Worm (Caenorhabditis elegans) whole organism, young adult: Measurements from ENCODE around the gene rsp-3.

Experiments used
- B0035.1 ChIP-seq: sonication (generic microtip); optimal IDR thresholded peaks from 2 replicates; lab custom pipeline; 2016; ENCODE audit warnings: missing genetic modification characterization, mild to moderate bottlenecking, missing compliant biosample characterization, missing genotype, missing genetic modification reagents
- B0336.3 ChIP-seq: fragments of 200-800 bp; sonication (Bioruptor generic); IDR thresholded peaks from 2 replicates; pipeline ENCODE4 v1.3.6; 2022; ENCODE audit warnings: missing genetic modification characterization, missing compliant biosample characterization
- C06A6.2 ChIP-seq: fragments of 200-800 bp; sonication (Bioruptor generic); conservative IDR thresholded peaks from 2 replicates; pipeline ENCODE4 v1.3.6; 2022; ENCODE audit warnings: missing genetic modification characterization, missing compliant biosample characterization
- F10E7.11 ChIP-seq: sonication (generic microtip); optimal IDR thresholded peaks from 2 replicates; lab custom pipeline; 2017; ENCODE audit warnings: mild to moderate bottlenecking, missing genetic modification characterization, moderate library complexity, missing compliant biosample characterization
- F37B4.10 ChIP-seq: fragments of 200-800 bp; sonication (Bioruptor generic); IDR thresholded peaks from 2 replicates; pipeline ENCODE4 v1.3.6; 2022; ENCODE audit warnings: missing genetic modification characterization, missing compliant biosample characterization
- F49E8.2 ChIP-seq: sonication (generic microtip); optimal IDR thresholded peaks from 3 replicates; lab custom pipeline; 2017; ENCODE audit warnings: missing genetic modification characterization, mild to moderate bottlenecking, missing compliant biosample characterization, antibody characterized with exemption, moderate library complexity; ENCODE audit not compliant: insufficient read depth
- F57C9.4 ChIP-seq: sonication (generic microtip); optimal IDR thresholded peaks from 2 replicates; lab custom pipeline; 2017; ENCODE audit warnings: mild to moderate bottlenecking, missing genetic modification characterization, missing compliant biosample characterization
- K12H6.12 ChIP-seq: fragments of 200-800 bp; sonication (Bioruptor generic); optimal IDR thresholded peaks from 2 replicates; lab custom pipeline; 2018; ENCODE audit warnings: mild to moderate bottlenecking, missing genetic modification characterization, missing compliant biosample characterization
- Y56A3A.18 ChIP-seq: fragments of 200-800 bp; sonication (Bioruptor generic); IDR thresholded peaks from 2 replicates; pipeline ENCODE4 v1.3.6; 2022; ENCODE audit warnings: missing genetic modification reagents, missing genetic modification characterization, missing compliant biosample characterization
- Y67H2A.10 ChIP-seq: fragments of 200-800 bp; sonication (Bioruptor generic); conservative IDR thresholded peaks from 2 replicates; pipeline ENCODE4 v1.3.6; 2022; ENCODE audit warnings: missing genetic modification reagents, missing genetic modification characterization, missing compliant biosample characterization
- Y79H2A.3 ChIP-seq: fragments of 200-800 bp; sonication (Bioruptor generic); conservative IDR thresholded peaks from 2 replicates; pipeline ENCODE4 v1.3.6; 2022; ENCODE audit warnings: missing genetic modification reagents, missing genetic modification characterization, missing compliant biosample characterization
- akir-1 ChIP-seq: fragments of 200-800 bp; sonication (Bioruptor generic); optimal IDR thresholded peaks from 2 replicates; lab custom pipeline; 2018; ENCODE audit warnings: mild to moderate bottlenecking, missing genetic modification characterization, moderate library complexity, missing compliant biosample characterization
- ama-1 ChIP-seq, 3 experiments: fragments of 150-350 bp in 1 of 3; sonication (generic microtip) in 2 of 3; optimal IDR thresholded peaks; 2 replicates each; lab custom pipeline; 2014 to 2018; ENCODE audit warnings: missing biosample characterization in 2 of 3, missing genetic modification characterization in 2 of 3, missing genetic modification reagents in 2 of 3
- aptf-3 ChIP-seq: fragments of 200-800 bp; sonication (Bioruptor generic); IDR thresholded peaks from 2 replicates; pipeline ENCODE4 v1.3.6; 2022; ENCODE audit warnings: missing genetic modification characterization, missing compliant biosample characterization
- attf-5 ChIP-seq: fragments of 200-800 bp; sonication (Bioruptor generic); optimal IDR thresholded peaks from 2 replicates; lab custom pipeline; 2018; ENCODE audit warnings: mild to moderate bottlenecking, missing genetic modification characterization, missing compliant biosample characterization
- bed-2 ChIP-seq: fragments of 200-800 bp; sonication (Bioruptor generic); IDR thresholded peaks from 2 replicates; pipeline ENCODE4 v1.3.6; 2022; ENCODE audit warnings: missing genetic modification reagents, missing genetic modification characterization, missing compliant biosample characterization
- ccch-3 ChIP-seq: fragments of 200-800 bp; sonication (Bioruptor generic); optimal IDR thresholded peaks from 2 replicates; lab custom pipeline; 2018; ENCODE audit warnings: mild to moderate bottlenecking, missing genetic modification characterization, missing compliant biosample characterization
- cebp-1 ChIP-seq, 2 experiments: fragments of 200-800 bp in 1 of 2; sonication (Bioruptor generic) in 1 of 2; sonication (generic microtip) in 1 of 2; IDR thresholded peaks in 1 of 2; optimal IDR thresholded peaks in 1 of 2; 2 replicates each; pipeline versions ENCODE4 v1.3.6 to Lab custom; 2017 to 2022; ENCODE audit warnings: missing compliant biosample characterization in 2 of 2, missing genetic modification characterization in 2 of 2, mild to moderate bottlenecking in 1 of 2, missing genetic modification reagents in 1 of 2, moderate library complexity in 1 of 2
- cebp-2 ChIP-seq: fragments of 200-800 bp; sonication (Bioruptor generic); IDR thresholded peaks from 2 replicates; pipeline ENCODE4 v1.3.6; 2022; ENCODE audit warnings: missing genetic modification characterization, missing compliant biosample characterization
- ceh-58 ChIP-seq: fragments of 200-800 bp; sonication (Bioruptor generic); IDR thresholded peaks from 2 replicates; pipeline ENCODE4 v1.3.6; 2022; ENCODE audit warnings: missing genetic modification characterization, missing compliant biosample characterization
- ceh-79 ChIP-seq: sonication (generic microtip); optimal IDR thresholded peaks from 2 replicates; lab custom pipeline; 2017; ENCODE audit warnings: mild to moderate bottlenecking, missing genetic modification characterization, missing compliant biosample characterization
- ceh-91 ChIP-seq: fragments of 200-800 bp; sonication (Bioruptor generic); IDR thresholded peaks from 2 replicates; pipeline ENCODE4 v1.3.6; 2022; ENCODE audit warnings: missing genetic modification reagents, missing genetic modification characterization, missing compliant biosample characterization
- dpff-1 ChIP-seq: sonication (generic microtip); optimal IDR thresholded peaks from 2 replicates; lab custom pipeline; 2017; ENCODE audit warnings: mild to moderate bottlenecking, missing genetic modification characterization, missing compliant biosample characterization
- ekl-4 ChIP-seq: fragments of 200-800 bp; sonication (Bioruptor generic); IDR thresholded peaks from 2 replicates; pipeline ENCODE4 v1.3.6; 2022; ENCODE audit warnings: missing genetic modification reagents, missing genetic modification characterization, missing compliant biosample characterization
- ets-4 ChIP-seq: fragments of 200-800 bp; sonication (Bioruptor generic); optimal IDR thresholded peaks from 2 replicates; lab custom pipeline; 2018; ENCODE audit warnings: mild to moderate bottlenecking, missing genetic modification characterization, missing compliant biosample characterization
- fkh-3 ChIP-seq: sonication (generic microtip); optimal IDR thresholded peaks from 2 replicates; lab custom pipeline; 2016; ENCODE audit warnings: mild to moderate bottlenecking, missing genetic modification characterization, missing compliant biosample characterization
- gei-17 ChIP-seq: fragments of 200-800 bp; sonication (Bioruptor generic); optimal IDR thresholded peaks from 2 replicates; lab custom pipeline; 2018; ENCODE audit warnings: mild to moderate bottlenecking, missing genetic modification characterization, missing compliant biosample characterization
- lin-54 ChIP-seq: fragments of 200-800 bp; sonication (Bioruptor generic); optimal IDR thresholded peaks from 2 replicates; lab custom pipeline; 2018; ENCODE audit warnings: mild to moderate bottlenecking, missing genetic modification characterization, missing compliant biosample characterization
- lsy-27 ChIP-seq: sonication (generic microtip); optimal IDR thresholded peaks from 2 replicates; lab custom pipeline; 2017; ENCODE audit warnings: missing genetic modification characterization, mild to moderate bottlenecking, missing compliant biosample characterization, antibody characterized with exemption, missing genotype, borderline replicate concordance; ENCODE audit not compliant: insufficient read depth
- nfya-2 ChIP-seq: fragments of 200-800 bp; sonication (Bioruptor generic); IDR thresholded peaks from 2 replicates; pipeline ENCODE4 v1.3.6; 2022; ENCODE audit warnings: missing genetic modification reagents, missing genetic modification characterization, missing compliant biosample characterization
- nhr-80 ChIP-seq: sonication (generic microtip); optimal IDR thresholded peaks from 2 replicates; lab custom pipeline; 2016; ENCODE audit warnings: missing genetic modification characterization, missing compliant biosample characterization
- pha-4 ChIP-seq: fragments of 150-350 bp; sonication (generic microtip); optimal IDR thresholded peaks from 2 replicates; lab custom pipeline; 2014; ENCODE audit warnings: missing biosample characterization, missing genetic modification reagents, missing genetic modification characterization
- sea-2 ChIP-seq: fragments of 200-800 bp; sonication (Bioruptor generic); IDR thresholded peaks from 2 replicates; pipeline ENCODE4 v1.3.6; 2022; ENCODE audit warnings: missing genetic modification characterization, missing compliant biosample characterization
- snpc-1.3 ChIP-seq: sonication (generic microtip); optimal IDR thresholded peaks from 2 replicates; lab custom pipeline; 2017; ENCODE audit warnings: missing genetic modification characterization, mild to moderate bottlenecking, missing compliant biosample characterization, antibody characterized with exemption, moderate library complexity, missing genotype, missing genetic modification reagents; ENCODE audit not compliant: insufficient read depth
- snpc-3.4 ChIP-seq: sonication (generic microtip); optimal IDR thresholded peaks from 2 replicates; lab custom pipeline; 2017; ENCODE audit warnings: missing genetic modification characterization, mild to moderate bottlenecking, missing compliant biosample characterization, antibody characterized with exemption, moderate library complexity, missing genotype, missing genetic modification reagents
- somi-1 ChIP-seq: fragments of 200-800 bp; sonication (Bioruptor generic); optimal IDR thresholded peaks from 2 replicates; lab custom pipeline; 2018; ENCODE audit warnings: mild to moderate bottlenecking, missing genetic modification characterization, missing compliant biosample characterization
- sptf-2 ChIP-seq: fragments of 200-800 bp; sonication (Bioruptor generic); optimal IDR thresholded peaks from 2 replicates; lab custom pipeline; 2018; ENCODE audit warnings: mild to moderate bottlenecking, missing genetic modification characterization, missing compliant biosample characterization
- tbp1 ChIP-seq: fragments of 200-800 bp; sonication (Bioruptor generic); optimal IDR thresholded peaks from 2 replicates; lab custom pipeline; 2018; ENCODE audit warnings: mild to moderate bottlenecking, missing genetic modification characterization, missing compliant biosample characterization
- tbx-9 ChIP-seq: sonication (generic microtip); optimal IDR thresholded peaks from 2 replicates; lab custom pipeline; 2016; ENCODE audit warnings: borderline replicate concordance, missing genetic modification characterization, inconsistent platforms, missing compliant biosample characterization
- unc-130 ChIP-seq: sonication (generic microtip); optimal IDR thresholded peaks from 2 replicates; lab custom pipeline; 2016; ENCODE audit warnings: missing genetic modification reagents, missing genetic modification characterization, missing compliant biosample characterization
- unc-62 ChIP-seq: fragments of 150-350 bp; optimal IDR thresholded peaks from 2 replicates; lab custom pipeline; 2014; ENCODE audit warnings: missing biosample characterization, missing genetic modification reagents, missing genetic modification characterization
- xnd-1 ChIP-seq: sonication (generic microtip); optimal IDR thresholded peaks from 2 replicates; lab custom pipeline; 2016; ENCODE audit warnings: missing genotype, missing genetic modification reagents, missing genetic modification characterization, missing compliant biosample characterization
- ztf-18 ChIP-seq: sonication (generic microtip); optimal IDR thresholded peaks from 2 replicates; lab custom pipeline; 2016; ENCODE audit warnings: missing genotype, mild to moderate bottlenecking, missing genetic modification characterization, missing compliant biosample characterization
- ztf-22 ChIP-seq: fragments of 200-800 bp; sonication (Bioruptor generic); optimal IDR thresholded peaks from 2 replicates; lab custom pipeline; 2018; ENCODE audit warnings: mild to moderate bottlenecking, missing genetic modification characterization, moderate library complexity, missing compliant biosample characterization
- ztf-3 ChIP-seq: fragments of 200-800 bp; sonication (Bioruptor generic); optimal IDR thresholded peaks from 2 replicates; lab custom pipeline; 2018; ENCODE audit warnings: mild to moderate bottlenecking, missing genetic modification characterization, missing compliant biosample characterization
- ztf-6 ChIP-seq: fragments of 200-800 bp; sonication (Bioruptor generic); IDR thresholded peaks from 2 replicates; pipeline ENCODE4 v1.3.6; 2022; ENCODE audit warnings: missing genetic modification reagents, missing genetic modification characterization, missing compliant biosample characterization

Gene rsp-3

ce11 chrIII:12686457-12687250, 1.1 kb downstream of the rsp-3 start (continued):
- TF ChIP-seq dpff-1 (tag; lab: Kevin White, UChicago) (no peak), snpc-1.3 (tag; lab: Kevin White, UChicago) (peak; percentile 3), cebp-1 (GFP tag; IDR thresholded peaks at IDR 0.05; lab: Robert Waterston, UW) (no peak), cebp-1 (tag; optimal IDR thresholded peaks at IDR 0.05; lab: Kevin White, UChicago) (no peak), ceh-79 (tag; lab: Kevin White, UChicago) (no peak), K12H6.12 (no peak), F10E7.11 (tag; lab: Kevin White, UChicago) (no peak), unc-62 (GFP tag; lab: Kevin White, UChicago) (no peak), F37B4.10 (GFP tag; lab: Robert Waterston, UW) (no peak), ceh-91 (GFP tag; lab: Robert Waterston, UW) (no peak), Y56A3A.18 (GFP tag; lab: Robert Waterston, UW) (no peak), F57C9.4 (no peak), fkh-3 (tag; lab: Kevin White, UChicago) (no peak), aptf-3 (GFP tag; lab: Robert Waterston, UW) (0 out of 2 replicates have a peak, but pooled peaks have one; percentile 72), ztf-22 (GFP tag; lab: Kevin White, UChicago) (no peak), tbp1 (peak; percentile 29), B0035.1 (tag; lab: Kevin White, UChicago) (no peak), nhr-80 (tag; lab: Kevin White, UChicago) (no peak), snpc-3.4 (tag; lab: Kevin White, UChicago) (peak; percentile 31), somi-1 (GFP tag; lab: Kevin White, UChicago) (no peak), Y79H2A.3 (GFP tag; lab: Robert Waterston, UW) (0 out of 2 replicates have a peak, but pooled peaks have one; percentile 32), unc-130 (GFP tag; lab: Kevin White, UChicago) (no peak), nfya-2 (no peak), Y67H2A.10 (GFP tag; lab: Robert Waterston, UW) (no peak), cebp-2 (GFP tag; lab: Robert Waterston, UW) (no peak), sea-2 (GFP tag; lab: Robert Waterston, UW) (no peak), bed-2 (GFP tag; lab: Robert Waterston, UW) (no peak), ccch-3 (GFP tag; lab: Kevin White, UChicago) (no peak), pha-4 (tag; lab: Kevin White, UChicago) (no peak), akir-1 (no peak), lin-54 (peak; percentile 47), C06A6.2 (GFP tag; lab: Robert Waterston, UW) (no peak), attf-5 (GFP tag; lab: Kevin White, UChicago) (no peak), lsy-27 (no peak), F49E8.2 (tag; lab: Kevin White, UChicago) (no peak), sptf-2 (GFP tag; lab: Kevin White, UChicago) (no peak), ztf-18 (tag; lab: Kevin White, UChicago) (no peak), ets-4 (GFP tag; lab: Kevin White, UChicago) (no peak), ama-1 (optimal IDR thresholded peaks at IDR 0.05; lab: Kevin White, UChicago) (no peak), ama-1 (GFP tag; optimal IDR thresholded peaks at IDR 0.05; lab: Kevin White, UChicago) (peak in 1 of 2 experiments; percentile 23), ztf-3 (GFP tag; lab: Kevin White, UChicago) (no peak), ekl-4 (peak; percentile 78; the same call in 1 of the 2 replicates), xnd-1 (tag; lab: Kevin White, UChicago) (no peak), tbx-9 (tag; lab: Kevin White, UChicago) (no peak), B0336.3 (GFP tag; lab: Robert Waterston, UW) (peak; percentile 67; the same call in 1 of the 2 replicates), gei-17 (GFP tag; lab: Kevin White, UChicago) (no peak), ceh-58 (GFP tag; lab: Robert Waterston, UW) (0 out of 2 replicates have a peak, but pooled peaks have one; percentile 65), ztf-6 (GFP tag; lab: Robert Waterston, UW) (no peak)
